Worm (Caenorhabditis elegans) whole organism, L4/young adult: ENCODE measurements around the gene idhb-1.

Source experiments
- W03F9.2 ChIP-seq: fragments of 150-350 bp; optimal IDR thresholded peaks from 2 replicates; lab custom pipeline; 2014; ENCODE audit warnings: missing biosample characterization, missing genetic modification characterization
- dao-5 ChIP-seq: sonication (generic microtip); optimal IDR thresholded peaks from 2 replicates; lab custom pipeline; 2016; ENCODE audit warnings: missing genotype, missing genetic modification characterization, moderate library complexity, missing compliant biosample characterization
- him-1 ChIP-seq: sonication (generic microtip); optimal IDR thresholded peaks from 2 replicates; lab custom pipeline; 2016; ENCODE audit warnings: missing genotype, missing genetic modification reagents, missing genetic modification characterization, missing compliant biosample characterization

DNA sequence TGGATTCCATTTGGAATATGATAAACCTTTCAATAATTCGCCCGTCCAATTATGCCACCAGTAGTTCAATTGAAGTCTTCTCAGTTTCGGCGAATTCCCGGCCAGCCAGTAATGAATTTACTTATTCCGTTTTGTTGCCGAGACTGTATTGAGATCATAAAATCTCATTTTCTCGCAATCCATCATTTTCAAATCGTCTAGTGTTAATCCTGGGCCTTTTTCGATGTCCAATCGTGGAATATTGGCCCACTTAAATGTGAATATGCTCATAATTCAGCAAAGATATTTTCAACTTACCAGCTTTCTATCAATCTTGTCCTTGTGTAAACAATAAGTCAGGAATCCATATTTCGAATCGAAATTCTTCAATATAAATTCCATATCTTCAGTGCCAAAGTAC is 21.2 kb downstream of the idhb-1 start:
- TF ChIP-seq him-1 (tag; lab: Kevin White, UChicago) = no peak
- no peak for TF ChIP-seq W03F9.2 (tag; lab: Kevin White, UChicago)
- no peak for TF ChIP-seq dao-5 (tag; lab: Kevin White, UChicago)
